Fruit fly (Drosophila melanogaster): ENCODE data around the gene spidey.

DNA sequence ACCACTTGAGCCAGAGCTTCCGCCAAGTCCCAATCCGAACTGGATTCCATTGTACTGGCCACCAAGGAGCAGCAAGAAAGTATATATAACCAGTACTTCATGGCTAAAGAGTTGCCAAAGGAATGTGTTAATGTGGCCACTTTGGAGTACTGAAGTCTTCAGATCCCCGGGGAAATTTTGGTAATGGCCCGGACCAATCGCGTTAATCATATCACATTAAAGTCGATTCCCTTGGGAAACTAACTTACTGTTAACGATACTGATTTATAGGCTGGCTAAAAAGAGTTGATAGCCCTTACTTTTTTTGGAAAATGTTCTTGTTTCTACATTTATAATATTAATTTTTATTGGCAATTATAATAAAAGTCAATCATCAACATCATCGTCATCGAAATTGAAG, 41.9 kb upstream of the spidey start, which contains the start of gene Ir7b:
- no peak for TF ChIP-seq Myc (optimal IDR thresholded peaks at IDR 0.05)
- no peak for TF ChIP-seq Sin3A (optimal IDR thresholded peaks at IDR 0.05)
- no peak for TF ChIP-seq h (optimal IDR thresholded peaks at IDR 0.05)
- no peak for TF ChIP-seq psq (optimal IDR thresholded peaks at IDR 0.05)

Data from Kc167 (cell line).